Fruit fly (Drosophila melanogaster): ENCODE data around the gene CG16721.
A peak's percentile ranks its signal among the peaks of the same experiment; 100 is the strongest.

The CG16721 gene

dm6 chrX:5879543-5879943, at the start of gene CG16721, which contains the start of gene Usp30:
CG16721 (plus strand) TSS chrX:5879869.
Usp30 (minus strand) TSS chrX:5879787.
- TF ChIP-seq Myc (optimal IDR thresholded peaks at IDR 0.05), result no peak
- no peak for TF ChIP-seq ttk (optimal IDR thresholded peaks at IDR 0.05)
- TF ChIP-seq psq (optimal IDR thresholded peaks at IDR 0.05), result peak; percentile 25
- TF ChIP-seq Sin3A (optimal IDR thresholded peaks at IDR 0.05), result peak; percentile 4
- no peak for TF ChIP-seq insv (optimal IDR thresholded peaks at IDR 0.05)
- no peak for TF ChIP-seq h (optimal IDR thresholded peaks at IDR 0.05)

dm6 chrX:5839737-5840136, 39.9 kb upstream of the CG16721 start:
- no peak for TF ChIP-seq ttk (optimal IDR thresholded peaks at IDR 0.05)
- no peak for TF ChIP-seq Sin3A (optimal IDR thresholded peaks at IDR 0.05)
- no peak for TF ChIP-seq h (optimal IDR thresholded peaks at IDR 0.05)
- TF ChIP-seq psq (optimal IDR thresholded peaks at IDR 0.05), result no peak

- TF ChIP-seq h (optimal IDR thresholded peaks at IDR 0.05) (no peak), insv (optimal IDR thresholded peaks at IDR 0.05) (no peak), ttk (optimal IDR thresholded peaks at IDR 0.05) (no peak), Sin3A (optimal IDR thresholded peaks at IDR 0.05) (no peak), psq (optimal IDR thresholded peaks at IDR 0.05) (no peak), Myc (optimal IDR thresholded peaks at IDR 0.05) (no peak)
Observed at dm6 chrX:5844980-5845379, 34.7 kb upstream of the CG16721 start, which contains the start of gene CG12729. CG12729 (plus strand) TSS chrX:5845280.

- no peak for TF ChIP-seq insv (optimal IDR thresholded peaks at IDR 0.05)
- TF ChIP-seq Sin3A (optimal IDR thresholded peaks at IDR 0.05), result no peak
- no peak for TF ChIP-seq h (optimal IDR thresholded peaks at IDR 0.05)
- no peak for TF ChIP-seq psq (optimal IDR thresholded peaks at IDR 0.05)
- TF ChIP-seq ttk (optimal IDR thresholded peaks at IDR 0.05), result no peak
- TF ChIP-seq Myc (optimal IDR thresholded peaks at IDR 0.05), result no peak
Observed at dm6 chrX:5847544-5847943, 32.1 kb upstream of the CG16721 start.

- TF ChIP-seq Myc (optimal IDR thresholded peaks at IDR 0.05) (no peak), insv (optimal IDR thresholded peaks at IDR 0.05) (no peak), psq (optimal IDR thresholded peaks at IDR 0.05) (no peak), ttk (optimal IDR thresholded peaks at IDR 0.05) (no peak), Sin3A (optimal IDR thresholded peaks at IDR 0.05) (no peak), h (optimal IDR thresholded peaks at IDR 0.05) (no peak)
Observed at dm6 chrX:5852677-5853076, 27.0 kb upstream of the CG16721 start.

- no peak for TF ChIP-seq Myc (optimal IDR thresholded peaks at IDR 0.05)
- TF ChIP-seq Sin3A (optimal IDR thresholded peaks at IDR 0.05), result no peak
- TF ChIP-seq insv (optimal IDR thresholded peaks at IDR 0.05), result no peak
- no peak for TF ChIP-seq ttk (optimal IDR thresholded peaks at IDR 0.05)
- no peak for TF ChIP-seq h (optimal IDR thresholded peaks at IDR 0.05)
- TF ChIP-seq psq (optimal IDR thresholded peaks at IDR 0.05), result no peak
Observed at dm6 chrX:5853461-5853860, 26.2 kb upstream of the CG16721 start, which contains the start of gene CG43136. CG43136 (plus strand) TSS chrX:5853761.

- no peak for TF ChIP-seq h (optimal IDR thresholded peaks at IDR 0.05)
Observed at dm6 chrX:5865051-5865450, 14.6 kb upstream of the CG16721 start, which contains the start of gene CG43137. CG43137 (minus strand) TSS chrX:5865151.

- TF ChIP-seq ttk (optimal IDR thresholded peaks at IDR 0.05), result no peak
- TF ChIP-seq insv (optimal IDR thresholded peaks at IDR 0.05), result no peak
- no peak for TF ChIP-seq Myc (optimal IDR thresholded peaks at IDR 0.05)
- no peak for TF ChIP-seq psq (optimal IDR thresholded peaks at IDR 0.05)
- no peak for TF ChIP-seq h (optimal IDR thresholded peaks at IDR 0.05)
- no peak for TF ChIP-seq Sin3A (optimal IDR thresholded peaks at IDR 0.05)
Observed at dm6 chrX:5866095-5866494, 13.6 kb upstream of the CG16721 start.

- TF ChIP-seq ttk (optimal IDR thresholded peaks at IDR 0.05) (no peak), h (optimal IDR thresholded peaks at IDR 0.05) (no peak), insv (optimal IDR thresholded peaks at IDR 0.05) (no peak), psq (optimal IDR thresholded peaks at IDR 0.05) (no peak), Sin3A (optimal IDR thresholded peaks at IDR 0.05) (no peak), Myc (optimal IDR thresholded peaks at IDR 0.05) (no peak)
Observed at dm6 chrX:5868795-5869194, 10.9 kb upstream of the CG16721 start, which contains the start of gene CG15764. CG15764 (plus strand) TSS chrX:5869095.

dm6 chrX:5873164-5873563, 6.5 kb upstream of the CG16721 start, which contains the start of gene GAA1:
GAA1 (minus strand) TSS chrX:5873357.
- TF ChIP-seq Myc (optimal IDR thresholded peaks at IDR 0.05), result no peak

dm6 chrX:5876584-5876983, 3.1 kb upstream of the CG16721 start, which contains the start of gene mof:
mof (minus strand) TSS chrX:5876853.
- TF ChIP-seq insv (optimal IDR thresholded peaks at IDR 0.05) (no peak), psq (optimal IDR thresholded peaks at IDR 0.05) (no peak), ttk (optimal IDR thresholded peaks at IDR 0.05) (no peak), Sin3A (optimal IDR thresholded peaks at IDR 0.05) (no peak), h (optimal IDR thresholded peaks at IDR 0.05) (no peak), Myc (optimal IDR thresholded peaks at IDR 0.05) (no peak)

- no peak for TF ChIP-seq Sin3A (optimal IDR thresholded peaks at IDR 0.05)
- peak; percentile 16 for TF ChIP-seq psq (optimal IDR thresholded peaks at IDR 0.05)
Observed at dm6 chrX:5880139-5880924, 663 bp downstream of the CG16721 start.

dm6 chrX:5883394-5883793, 3.7 kb downstream of the CG16721 start:
- TF ChIP-seq psq (optimal IDR thresholded peaks at IDR 0.05), result no peak
- TF ChIP-seq ttk (optimal IDR thresholded peaks at IDR 0.05), result no peak
- TF ChIP-seq insv (optimal IDR thresholded peaks at IDR 0.05), result no peak
- no peak for TF ChIP-seq Sin3A (optimal IDR thresholded peaks at IDR 0.05)
- TF ChIP-seq Myc (optimal IDR thresholded peaks at IDR 0.05), result no peak
- no peak for TF ChIP-seq h (optimal IDR thresholded peaks at IDR 0.05)

Data from Kc167 (cell line).